Worm (Caenorhabditis elegans) whole organism, L1 larva: ENCODE measurements around the gene fbxb-88.
A peak's percentile ranks its signal among the peaks of the same experiment; 100 is the strongest.

Source experiments
- C16A3.4 ChIP-seq: fragments of 150-350 bp; optimal IDR thresholded peaks from 2 replicates; lab custom pipeline; 2014; ENCODE audit warnings: missing biosample characterization, missing genetic modification characterization
- C34B4.2 ChIP-seq: sonication (generic microtip); optimal IDR thresholded peaks from 2 replicates; lab custom pipeline; 2017; ENCODE audit warnings: mild to moderate bottlenecking, missing genetic modification characterization, missing compliant biosample characterization
- F16B12.6 ChIP-seq: fragments of 150-350 bp; optimal IDR thresholded peaks from 2 replicates; lab custom pipeline; 2014; ENCODE audit warnings: missing biosample characterization, missing genetic modification characterization
- Y116A8C.19 ChIP-seq: sonication (generic microtip); optimal IDR thresholded peaks from 2 replicates; lab custom pipeline; 2016; ENCODE audit warnings: missing compliant biosample characterization, missing genetic modification characterization, borderline replicate concordance
- aha-1 ChIP-seq: fragments of 150-350 bp; optimal IDR thresholded peaks from 2 replicates; lab custom pipeline; 2014; ENCODE audit warnings: missing biosample characterization, missing genetic modification characterization
- aly-2 ChIP-seq: fragments of 150-350 bp; optimal IDR thresholded peaks from 2 replicates; lab custom pipeline; 2014; ENCODE audit warnings: missing biosample characterization, missing genetic modification characterization
- ama-1 ChIP-seq: fragments of 150-350 bp; optimal IDR thresholded peaks from 2 replicates; lab custom pipeline; 2014
- blmp-1 ChIP-seq: fragments of 150-350 bp; optimal IDR thresholded peaks from 2 replicates; lab custom pipeline; 2014; ENCODE audit warnings: missing biosample characterization, missing genetic modification characterization
- ceh-8 ChIP-seq: fragments of 200-800 bp; sonication (Bioruptor generic); optimal IDR thresholded peaks from 2 replicates; lab custom pipeline; 2018; ENCODE audit warnings: mild to moderate bottlenecking, missing genetic modification characterization, moderate library complexity, missing compliant biosample characterization
- ceh-88 ChIP-seq: fragments of 200-800 bp; sonication (Bioruptor generic); IDR thresholded peaks from 2 replicates; pipeline ENCODE4 v1.3.6; 2022; ENCODE audit warnings: missing genetic modification characterization, missing compliant biosample characterization
- ces-1 ChIP-seq: fragments of 150-350 bp; optimal IDR thresholded peaks from 2 replicates; lab custom pipeline; 2014; ENCODE audit warnings: missing biosample characterization, missing genetic modification reagents, missing genetic modification characterization
- dsc-1 ChIP-seq: sonication (generic microtip); optimal IDR thresholded peaks from 2 replicates; lab custom pipeline; 2016; ENCODE audit warnings: mild to moderate bottlenecking, missing genetic modification characterization, missing compliant biosample characterization
- efl-3 ChIP-seq: fragments of 200-800 bp; sonication (Bioruptor generic); optimal IDR thresholded peaks from 2 replicates; lab custom pipeline; 2018; ENCODE audit warnings: mild to moderate bottlenecking, missing genetic modification characterization, missing compliant biosample characterization
- egl-13 ChIP-seq: sonication (generic microtip); optimal IDR thresholded peaks from 2 replicates; lab custom pipeline; 2016; ENCODE audit warnings: missing genotype, missing genetic modification reagents, missing genetic modification characterization, missing compliant biosample characterization
- elt-3 ChIP-seq, 6 experiments: fragments of 150-350 bp in 1 of 6; sonication (generic microtip); optimal IDR thresholded peaks; 2 replicates each; lab custom pipeline; 2017 to 2018; ENCODE audit warnings: missing biosample characterization in 6 of 6, missing genetic modification characterization in 6 of 6, inconsistent platforms in 1 of 6
- ets-5 ChIP-seq: fragments of 200-800 bp; sonication (Bioruptor generic); IDR thresholded peaks from 2 replicates; pipeline ENCODE4 v1.3.6; 2022; ENCODE audit warnings: missing genetic modification characterization, missing compliant biosample characterization
- fkh-8 ChIP-seq: sonication (generic microtip); optimal IDR thresholded peaks from 2 replicates; lab custom pipeline; 2016; ENCODE audit warnings: mild to moderate bottlenecking, missing genetic modification characterization, missing compliant biosample characterization
- grh-1 ChIP-seq: fragments of 200-800 bp; sonication (Bioruptor generic); IDR thresholded peaks from 2 replicates; pipeline ENCODE4 v1.3.6; 2022; ENCODE audit warnings: missing genetic modification reagents, missing genetic modification characterization, missing compliant biosample characterization
- hlh-4 ChIP-seq: sonication (generic microtip); optimal IDR thresholded peaks from 2 replicates; lab custom pipeline; 2016; ENCODE audit warnings: mild to moderate bottlenecking, missing genetic modification characterization, missing compliant biosample characterization
- hpl-2 ChIP-seq: fragments of 150-350 bp; optimal IDR thresholded peaks from 2 replicates; lab custom pipeline; 2014; ENCODE audit warnings: missing biosample characterization, missing genetic modification reagents, missing genetic modification characterization
- irx-1 ChIP-seq: sonication (generic microtip); optimal IDR thresholded peaks from 2 replicates; lab custom pipeline; 2016; ENCODE audit warnings: missing genetic modification characterization, missing compliant biosample characterization
- isw-1 ChIP-seq: fragments of 200-800 bp; sonication (Bioruptor generic); IDR thresholded peaks from 2 replicates; pipeline ENCODE4 v1.3.6; 2022; ENCODE audit warnings: missing genetic modification characterization, missing compliant biosample characterization
- jun-1 ChIP-seq: fragments of 150-350 bp; optimal IDR thresholded peaks from 2 replicates; lab custom pipeline; 2014; ENCODE audit warnings: missing biosample characterization, missing genetic modification reagents, missing genetic modification characterization
- lin-13 ChIP-seq: fragments of 150-350 bp; optimal IDR thresholded peaks from 2 replicates; lab custom pipeline; 2014; ENCODE audit warnings: missing biosample characterization, missing genetic modification reagents, missing genetic modification characterization
- lin-15B ChIP-seq: fragments of 150-350 bp; sonication (generic microtip); optimal IDR thresholded peaks from 3 replicates; lab custom pipeline; 2014; ENCODE audit warnings: missing biosample characterization, missing genetic modification characterization
- lin-35 ChIP-seq, 2 experiments: fragments of 150-350 bp; optimal IDR thresholded peaks; 2 replicates each; lab custom pipeline; 2014; ENCODE audit warnings: missing biosample characterization in 2 of 2, missing genetic modification characterization in 2 of 2, missing genetic modification reagents in 2 of 2
- lin-39 ChIP-seq: fragments of 150-350 bp; optimal IDR thresholded peaks from 2 replicates; lab custom pipeline; 2014; ENCODE audit warnings: missing biosample characterization, missing genetic modification reagents, missing genetic modification characterization
- lir-3 ChIP-seq: sonication (generic microtip); optimal IDR thresholded peaks from 2 replicates; lab custom pipeline; 2016; ENCODE audit warnings: mild to moderate bottlenecking, missing genetic modification characterization, moderate library complexity, missing compliant biosample characterization; ENCODE audit not compliant: poor library complexity
- mef-2 ChIP-seq: fragments of 150-350 bp; optimal IDR thresholded peaks from 2 replicates; lab custom pipeline; 2014; ENCODE audit warnings: missing biosample characterization, missing genetic modification characterization
- nhr-12 ChIP-seq: sonication (generic microtip); optimal IDR thresholded peaks from 2 replicates; lab custom pipeline; 2017; ENCODE audit warnings: missing biosample characterization, missing genetic modification characterization
- nhr-19 ChIP-seq: fragments of 200-800 bp; sonication (Bioruptor generic); conservative IDR thresholded peaks from 2 replicates; pipeline ENCODE4 v1.3.6; 2022; ENCODE audit warnings: missing genetic modification characterization, missing compliant biosample characterization
- nhr-20 ChIP-seq: sonication (generic microtip); optimal IDR thresholded peaks from 2 replicates; lab custom pipeline; 2016; ENCODE audit warnings: mild to moderate bottlenecking, missing genetic modification characterization, missing compliant biosample characterization
- nhr-28 ChIP-seq: fragments of 150-350 bp; optimal IDR thresholded peaks from 2 replicates; lab custom pipeline; 2014; ENCODE audit warnings: missing biosample characterization, missing genetic modification characterization
- nhr-47 ChIP-seq: sonication (generic microtip); optimal IDR thresholded peaks from 2 replicates; lab custom pipeline; 2016; ENCODE audit warnings: mild to moderate bottlenecking, missing genetic modification characterization, moderate library complexity, missing compliant biosample characterization
- nhr-71 ChIP-seq: sonication (generic microtip); optimal IDR thresholded peaks from 2 replicates; lab custom pipeline; 2016; ENCODE audit warnings: mild to moderate bottlenecking, missing genetic modification characterization, moderate library complexity, missing compliant biosample characterization
- nhr-76 ChIP-seq: sonication (generic microtip); optimal IDR thresholded peaks from 2 replicates; lab custom pipeline; 2017; ENCODE audit warnings: missing biosample characterization, missing genetic modification characterization
- nhr-77 ChIP-seq: fragments of 150-350 bp; optimal IDR thresholded peaks from 2 replicates; lab custom pipeline; 2014; ENCODE audit warnings: missing biosample characterization, missing genetic modification characterization
- nhr-84 ChIP-seq: sonication (generic microtip); optimal IDR thresholded peaks from 2 replicates; lab custom pipeline; 2017; ENCODE audit warnings: missing biosample characterization, missing genetic modification characterization
- pag-3 ChIP-seq: sonication (generic microtip); optimal IDR thresholded peaks from 2 replicates; lab custom pipeline; 2017; ENCODE audit warnings: missing genetic modification characterization, mild to moderate bottlenecking, missing compliant biosample characterization, antibody characterized with exemption, borderline replicate concordance; ENCODE audit not compliant: insufficient read depth
- pax-3 ChIP-seq: fragments of 200-800 bp; sonication (Bioruptor generic); optimal IDR thresholded peaks from 2 replicates; lab custom pipeline; 2018; ENCODE audit warnings: mild to moderate bottlenecking, missing genetic modification characterization, moderate library complexity, missing compliant biosample characterization
- pqm-1 ChIP-seq: sonication (generic microtip); optimal IDR thresholded peaks from 3 replicates; lab custom pipeline; 2017; ENCODE audit warnings: missing biosample characterization, missing genetic modification characterization
- rnt-1 ChIP-seq: sonication (generic microtip); optimal IDR thresholded peaks from 2 replicates; lab custom pipeline; 2016; ENCODE audit warnings: mild to moderate bottlenecking, missing genetic modification characterization, moderate library complexity, missing compliant biosample characterization
- skn-1 ChIP-seq: fragments of 150-350 bp; optimal IDR thresholded peaks from 2 replicates; lab custom pipeline; 2014; ENCODE audit warnings: missing biosample characterization, missing genetic modification characterization
- snpc-4 ChIP-seq: fragments of 150-350 bp; optimal IDR thresholded peaks from 2 replicates; lab custom pipeline; 2014; ENCODE audit warnings: missing biosample characterization, missing genetic modification characterization
- sup-37 ChIP-seq: fragments of 200-800 bp; sonication (Bioruptor generic); optimal IDR thresholded peaks from 2 replicates; lab custom pipeline; 2018; ENCODE audit warnings: mild to moderate bottlenecking, missing genetic modification characterization, missing compliant biosample characterization
- tbx-2 ChIP-seq: sonication (generic microtip); optimal IDR thresholded peaks from 2 replicates; lab custom pipeline; 2016; ENCODE audit warnings: missing genetic modification characterization, missing compliant biosample characterization
- tlp-1 ChIP-seq: fragments of 150-350 bp; optimal IDR thresholded peaks from 2 replicates; lab custom pipeline; 2014; ENCODE audit warnings: missing biosample characterization, missing genetic modification characterization
- unc-130 ChIP-seq: fragments of 150-350 bp; optimal IDR thresholded peaks from 2 replicates; lab custom pipeline; 2017; ENCODE audit warnings: missing biosample characterization, missing genetic modification characterization, inconsistent platforms
- unc-30 ChIP-seq: sonication (generic microtip); optimal IDR thresholded peaks from 2 replicates; lab custom pipeline; 2017; ENCODE audit warnings: missing biosample characterization, missing genetic modification characterization
- unc-86 ChIP-seq: sonication (generic microtip); optimal IDR thresholded peaks from 2 replicates; lab custom pipeline; 2016; ENCODE audit warnings: missing genetic modification characterization, missing compliant biosample characterization
- ztf-11 ChIP-seq, 2 experiments: sonication (generic microtip); optimal IDR thresholded peaks; 2 replicates each; lab custom pipeline; 2016 to 2017; ENCODE audit warnings: missing genetic modification characterization in 2 of 2, missing biosample characterization in 1 of 2, missing compliant biosample characterization in 1 of 2
- ztf-4 ChIP-seq: fragments of 150-350 bp; optimal IDR thresholded peaks from 2 replicates; lab custom pipeline; 2014; ENCODE audit warnings: missing biosample characterization, missing genetic modification characterization

The fbxb-88 gene

ce11 chrII:4857086-4857485, 29.4 kb upstream of the fbxb-88 start (continued):
- no peak for TF ChIP-seq lin-15B (tag; lab: Kevin White, UChicago)
- TF ChIP-seq efl-3 (GFP tag; lab: Kevin White, UChicago), result no peak
- no peak for TF ChIP-seq lir-3
- no peak for TF ChIP-seq tbx-2 (tag; lab: Kevin White, UChicago)
- TF ChIP-seq aha-1 (tag; lab: Kevin White, UChicago), result no peak
- TF ChIP-seq mef-2 (tag; lab: Kevin White, UChicago), result no peak
- no peak for TF ChIP-seq nhr-77 (tag; lab: Kevin White, UChicago)
- TF ChIP-seq lin-39 (tag; lab: Kevin White, UChicago), result no peak
- no peak for TF ChIP-seq Y116A8C.19
- TF ChIP-seq C16A3.4, result no peak

- peak in 1 of 6 experiments; percentile 56 for TF ChIP-seq elt-3 (tag; optimal IDR thresholded peaks at IDR 0.05; lab: Kevin White, UChicago)
- TF ChIP-seq ztf-4, result no peak
- TF ChIP-seq lin-35 (GFP tag; optimal IDR thresholded peaks at IDR 0.05; lab: Kevin White, UChicago), result peak in 1 of 2 experiments; percentile 58
- TF ChIP-seq hpl-2 (GFP tag; lab: Kevin White, UChicago), result no peak
- no peak for TF ChIP-seq nhr-76 (tag; lab: Kevin White, UChicago)
- TF ChIP-seq sup-37, result no peak
- TF ChIP-seq snpc-4 (tag; lab: Kevin White, UChicago), result no peak
- TF ChIP-seq pag-3, result no peak
- no peak for TF ChIP-seq grh-1
- no peak for TF ChIP-seq unc-86 (tag; lab: Kevin White, UChicago)
- TF ChIP-seq ces-1 (GFP tag; lab: Kevin White, UChicago), result no peak
- no peak for TF ChIP-seq ama-1 (lab: Kevin White, UChicago)
- TF ChIP-seq nhr-19 (GFP tag; lab: Robert Waterston, UW), result no peak
- peak; percentile 64 for TF ChIP-seq nhr-71 (tag; lab: Kevin White, UChicago)
- no peak for TF ChIP-seq unc-30
- no peak for TF ChIP-seq isw-1 (GFP tag; lab: Robert Waterston, UW)
- TF ChIP-seq nhr-28, result no peak
- TF ChIP-seq lir-3, result no peak
- TF ChIP-seq pax-3 (tag; lab: Kevin White, UChicago), result peak; percentile 38
- no peak for TF ChIP-seq aly-2 (tag; lab: Kevin White, UChicago)
- TF ChIP-seq F16B12.6, result no peak
- TF ChIP-seq hlh-4 (tag; lab: Kevin White, UChicago), result no peak
- peak; percentile 57 for TF ChIP-seq nhr-20 (tag; lab: Kevin White, UChicago)
- no peak for TF ChIP-seq pqm-1 (tag; lab: Kevin White, UChicago)
- TF ChIP-seq ceh-8 (GFP tag; lab: Kevin White, UChicago), result no peak
- TF ChIP-seq nhr-47, result peak; percentile 25
- TF ChIP-seq aha-1 (tag; lab: Kevin White, UChicago), result no peak
- no peak for TF ChIP-seq ets-5
- TF ChIP-seq C34B4.2 (tag; lab: Kevin White, UChicago), result no peak
- peak; percentile 45 for TF ChIP-seq fkh-8 (tag; lab: Kevin White, UChicago)
- peak; percentile 26 for TF ChIP-seq lin-13 (GFP tag; lab: Kevin White, UChicago)
- TF ChIP-seq lin-15B (tag; lab: Kevin White, UChicago), result no peak
- TF ChIP-seq dsc-1, result peak; percentile 70
- TF ChIP-seq tlp-1 (tag; lab: Kevin White, UChicago), result no peak
- no peak for TF ChIP-seq jun-1 (tag; lab: Kevin White, UChicago)
- TF ChIP-seq skn-1, result peak; percentile 57
- no peak for TF ChIP-seq ztf-11 (tag; optimal IDR thresholded peaks at IDR 0.05; lab: Kevin White, UChicago)
- no peak for TF ChIP-seq irx-1 (tag; lab: Kevin White, UChicago)
- no peak for TF ChIP-seq rnt-1 (tag; lab: Kevin White, UChicago)
- no peak for TF ChIP-seq nhr-12
- TF ChIP-seq unc-130 (tag; lab: Kevin White, UChicago), result no peak
- TF ChIP-seq nhr-84 (tag; lab: Kevin White, UChicago), result no peak
- no peak for TF ChIP-seq egl-13
- TF ChIP-seq nhr-77 (tag; lab: Kevin White, UChicago), result no peak
- TF ChIP-seq blmp-1, result peak; percentile 53
- no peak for TF ChIP-seq efl-3 (GFP tag; lab: Kevin White, UChicago)
- TF ChIP-seq ceh-88 (GFP tag; lab: Robert Waterston, UW), result no peak
Observed at ce11 chrII:4856113-4856512, 28.4 kb upstream of the fbxb-88 start.
